Worm (Caenorhabditis elegans) whole organism, L2 larva: ENCODE measurements around the gene T04C12.11.
A peak's percentile ranks its signal among the peaks of the same experiment; 100 is the strongest.

ENCODE experiments used
- aly-2 ChIP-seq: fragments of 150-350 bp; optimal IDR thresholded peaks from 2 replicates; lab custom pipeline; 2014; ENCODE audit warnings: missing biosample characterization, missing genetic modification characterization
- nhr-21 ChIP-seq: fragments of 150-350 bp; optimal IDR thresholded peaks from 2 replicates; lab custom pipeline; 2014; ENCODE audit warnings: missing biosample characterization, missing genetic modification characterization

T04C12.11 gene

ce11 chrV:11010768-11011167 lies 49.3 kb downstream of the T04C12.11 start:
- peak; percentile 32 for TF ChIP-seq nhr-21 (tag; lab: Kevin White, UChicago)
- TF ChIP-seq aly-2 (tag; lab: Kevin White, UChicago): no peak
